Fruit fly (Drosophila melanogaster) whole organism, prepupa: Measurements from ENCODE around the gene CG33253.
A peak's percentile ranks its signal among the peaks of the same experiment; 100 is the strongest.

Experiments
- Ets21C ChIP-seq: fragments of 200-800 bp; sonication (Bioruptor generic); optimal IDR thresholded peaks from 3 replicates; lab custom pipeline; 2016; ENCODE audit warnings: missing biosample characterization, missing genetic modification characterization
- achi ChIP-seq: fragments of 200-800 bp; sonication (Bioruptor generic); optimal IDR thresholded peaks from 3 replicates; lab custom pipeline; 2016; ENCODE audit warnings: missing biosample characterization, missing genetic modification characterization
- eg ChIP-seq: fragments of 200-800 bp; sonication (Bioruptor generic); IDR thresholded peaks from 3 replicates; pipeline ENCODE4 v1.3.6; 2022; ENCODE audit warnings: missing biosample characterization, missing genetic modification characterization
- esn ChIP-seq: fragments of 200-800 bp; sonication (Bioruptor generic); optimal IDR thresholded peaks from 2 replicates; lab custom pipeline; 2016; ENCODE audit warnings: missing biosample characterization, mild to moderate bottlenecking, missing genetic modification characterization, moderate library complexity

DNA sequence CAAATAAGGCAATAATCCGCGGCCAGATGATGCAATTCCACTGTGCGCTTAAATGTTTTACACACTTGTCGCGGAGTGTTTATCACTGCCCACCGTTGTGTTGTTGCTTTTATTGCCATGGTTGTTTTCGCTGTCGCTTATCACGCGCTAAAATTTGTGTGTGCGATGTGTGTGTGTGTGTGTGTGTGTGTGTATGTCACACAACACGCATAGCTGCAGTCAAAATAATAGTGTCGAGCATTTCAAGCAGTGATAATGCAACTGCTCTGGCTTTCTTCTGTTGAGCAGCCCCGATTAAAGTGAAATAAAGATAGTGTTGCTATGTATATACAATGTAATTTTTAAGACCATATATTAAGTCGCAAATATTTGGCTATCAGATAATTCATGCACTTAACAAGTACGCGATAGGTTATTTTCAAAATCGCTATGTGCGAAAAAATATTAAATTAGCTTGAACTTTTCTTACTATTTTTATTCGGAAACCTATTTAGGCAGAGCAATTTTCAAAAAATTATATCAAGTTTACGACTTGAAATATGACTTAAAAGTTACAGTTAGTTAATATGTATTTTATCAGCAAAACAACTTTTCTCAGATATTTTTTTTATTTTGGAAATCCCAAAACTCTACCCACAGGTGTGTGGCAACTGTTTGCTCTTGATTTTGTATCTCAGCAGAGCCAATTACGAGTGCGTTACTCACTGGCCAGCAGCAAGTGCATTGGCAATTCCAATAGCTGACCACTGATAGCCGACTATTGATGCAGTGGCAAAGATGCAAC is 16.9 kb upstream of the CG33253 start:
- TF ChIP-seq eg (GFP tag; lab: Robert Waterston, UW) (0 out of 3 replicates have a peak, but pooled peaks have one; percentile 30), achi (GFP tag; lab: Kevin White, UChicago) (peak; percentile 39), Ets21C (peak; percentile 42), esn (GFP tag; lab: Kevin White, UChicago) (peak; percentile 62)
